Worm (Caenorhabditis elegans) whole organism, young adult: ENCODE results near the gene oac-7.

Experiments used
- Y79H2A.3 ChIP-seq: fragments of 200-800 bp; sonication (Bioruptor generic); conservative IDR thresholded peaks from 2 replicates; pipeline ENCODE4 v1.3.6; 2022; ENCODE audit warnings: missing genetic modification reagents, missing genetic modification characterization, missing compliant biosample characterization
- attf-5 ChIP-seq: fragments of 200-800 bp; sonication (Bioruptor generic); optimal IDR thresholded peaks from 2 replicates; lab custom pipeline; 2018; ENCODE audit warnings: mild to moderate bottlenecking, missing genetic modification characterization, missing compliant biosample characterization
- die-1 ChIP-seq: sonication (generic microtip); optimal IDR thresholded peaks from 2 replicates; lab custom pipeline; 2016; ENCODE audit warnings: missing genotype, mild to moderate bottlenecking, missing genetic modification characterization, missing compliant biosample characterization
- egl-44 ChIP-seq: fragments of 200-800 bp; sonication (Bioruptor generic); IDR thresholded peaks from 2 replicates; pipeline ENCODE4 v1.3.6; 2022; ENCODE audit warnings: missing genetic modification reagents, missing genetic modification characterization, missing compliant biosample characterization
- lag-1 ChIP-seq: fragments of 200-800 bp; sonication (Bioruptor generic); IDR thresholded peaks from 2 replicates; pipeline ENCODE4 v1.3.6; 2022; ENCODE audit warnings: missing genetic modification reagents, missing genetic modification characterization, missing compliant biosample characterization
- nfya-1 ChIP-seq: sonication (generic microtip); optimal IDR thresholded peaks from 2 replicates; lab custom pipeline; 2017; ENCODE audit warnings: antibody characterized with exemption, missing compliant biosample characterization, missing genetic modification characterization, borderline replicate concordance; ENCODE audit not compliant: insufficient read depth
- nfya-2 ChIP-seq: fragments of 200-800 bp; sonication (Bioruptor generic); IDR thresholded peaks from 2 replicates; pipeline ENCODE4 v1.3.6; 2022; ENCODE audit warnings: missing genetic modification reagents, missing genetic modification characterization, missing compliant biosample characterization
- nhr-179 ChIP-seq: sonication (generic microtip); optimal IDR thresholded peaks from 2 replicates; lab custom pipeline; 2016; ENCODE audit warnings: mild to moderate bottlenecking, missing genetic modification characterization, missing compliant biosample characterization
- unc-130 ChIP-seq: sonication (generic microtip); optimal IDR thresholded peaks from 2 replicates; lab custom pipeline; 2016; ENCODE audit warnings: missing genetic modification reagents, missing genetic modification characterization, missing compliant biosample characterization
- ztf-18 ChIP-seq: sonication (generic microtip); optimal IDR thresholded peaks from 2 replicates; lab custom pipeline; 2016; ENCODE audit warnings: missing genotype, mild to moderate bottlenecking, missing genetic modification characterization, missing compliant biosample characterization
- ztf-28 ChIP-seq: fragments of 200-800 bp; sonication (Bioruptor generic); IDR thresholded peaks from 2 replicates; pipeline ENCODE4 v1.3.6; 2022; ENCODE audit warnings: missing genetic modification reagents, missing genetic modification characterization, missing compliant biosample characterization

DNA sequence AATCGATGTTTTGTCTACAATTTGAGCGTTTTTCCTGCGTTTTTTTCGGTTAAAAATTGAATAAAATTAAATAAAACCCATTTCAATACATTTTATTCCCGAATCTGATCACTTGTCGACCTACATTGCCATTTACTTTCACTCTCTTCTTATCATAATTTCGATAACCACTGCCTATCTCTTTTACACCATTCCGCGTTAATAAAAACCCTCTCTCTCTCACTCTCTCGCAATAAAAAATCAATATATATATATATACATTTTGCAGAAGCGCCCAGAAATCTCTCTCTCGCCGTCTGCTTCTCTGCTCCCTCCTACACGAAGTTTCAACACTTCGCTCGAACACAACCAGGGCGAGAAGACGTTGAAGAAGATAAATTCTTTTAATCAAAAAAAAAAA is 47.6 kb downstream of the oac-7 start, which contains the start of gene pptr-1:
- no peak for TF ChIP-seq nfya-1 (tag; lab: Kevin White, UChicago)
- no peak for TF ChIP-seq unc-130 (GFP tag; lab: Kevin White, UChicago)
- TF ChIP-seq lag-1 = no peak
- no peak for TF ChIP-seq egl-44 (GFP tag; lab: Robert Waterston, UW)
- no peak for TF ChIP-seq nfya-2 (GFP tag; lab: Robert Waterston, UW)
- TF ChIP-seq nhr-179 (tag; lab: Kevin White, UChicago) = no peak
- no peak for TF ChIP-seq Y79H2A.3
- TF ChIP-seq die-1 (tag; lab: Kevin White, UChicago) = no peak
- TF ChIP-seq ztf-18 (tag; lab: Kevin White, UChicago) = no peak
- no peak for TF ChIP-seq ztf-28 (GFP tag; lab: Robert Waterston, UW)
- TF ChIP-seq attf-5 = no peak
